Worm (Caenorhabditis elegans): ENCODE measurements around the gene sre-28.

Gene sre-28

DNA sequence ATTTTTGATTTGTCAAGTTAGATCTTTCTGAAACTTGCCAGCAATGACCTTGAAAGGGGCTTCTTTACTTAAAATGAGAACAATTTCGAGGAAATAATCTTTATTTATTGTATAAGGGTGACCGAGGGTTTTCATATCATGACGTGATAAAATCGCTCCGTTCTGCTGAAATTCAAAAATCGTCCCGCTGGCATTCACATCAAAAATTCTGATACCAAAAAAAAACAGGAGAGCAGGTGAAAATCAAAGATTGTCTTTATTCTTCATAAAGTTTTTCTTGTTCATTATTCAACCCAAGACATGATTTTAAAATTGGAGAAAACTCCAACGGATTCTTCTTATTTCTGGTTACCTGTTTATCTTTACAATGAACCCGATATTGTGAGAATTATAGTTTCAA is at the start of gene sre-28:
sre-28 (plus strand) TSS at position 301 of the 400 bp plus-strand sequence.
- TF ChIP-seq dmd-6 (GFP tag; IDR thresholded peaks at IDR 0.05) (no peak), unc-62 (GFP tag; optimal IDR thresholded peaks at IDR 0.05 in 1 of 2) (peak in 1 of 2 experiments; percentile 19), unc-62 (tag; optimal IDR thresholded peaks at IDR 0.05) (no peak), lin-15B (tag; optimal IDR thresholded peaks at IDR 0.05) (no peak)

DNA sequence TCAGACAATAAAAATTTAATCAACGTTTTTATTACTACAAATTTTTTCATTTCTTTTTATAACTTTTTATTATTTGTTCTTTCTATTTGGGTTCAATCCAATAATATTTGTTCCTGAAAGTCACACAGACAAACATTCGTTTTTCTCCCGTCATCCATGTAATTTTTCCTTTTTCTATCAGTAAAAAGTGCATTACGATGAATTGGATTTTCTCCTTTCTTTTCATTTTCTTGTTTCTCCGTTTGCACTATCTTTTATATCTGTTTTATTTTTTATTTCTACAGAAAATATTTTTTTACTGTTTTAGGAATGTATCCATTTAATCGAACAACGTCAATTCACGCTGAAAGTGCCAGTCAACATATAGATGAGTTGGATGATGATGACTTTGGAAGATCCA is 44.9 kb upstream of the sre-28 start, which contains the start of gene egl-47:
egl-47 (plus strand) TSS at position 301 of the 400 bp plus-strand sequence.
- TF ChIP-seq zip-2 (tag; optimal IDR thresholded peaks at IDR 0.05) (no peak), attf-4 (tag; optimal IDR thresholded peaks at IDR 0.05) (no peak), nhr-102 (tag; optimal IDR thresholded peaks at IDR 0.05) (no peak), egl-27 (tag; optimal IDR thresholded peaks at IDR 0.05) (no peak), ceh-28 (tag; optimal IDR thresholded peaks at IDR 0.05) (no peak), aha-1 (tag) (no peak), ctbp-1 (GFP tag; IDR thresholded peaks at IDR 0.05) (no peak), fkh-10 (GFP tag; optimal IDR thresholded peaks at IDR 0.05) (no peak), unc-39 (tag; optimal IDR thresholded peaks at IDR 0.05) (no peak), R02D3.7 (tag; optimal IDR thresholded peaks at IDR 0.05) (no peak), daf-8 (GFP tag; IDR thresholded peaks at IDR 0.05) (no peak), lsy-2 (tag; optimal IDR thresholded peaks at IDR 0.05) (no peak)

DNA sequence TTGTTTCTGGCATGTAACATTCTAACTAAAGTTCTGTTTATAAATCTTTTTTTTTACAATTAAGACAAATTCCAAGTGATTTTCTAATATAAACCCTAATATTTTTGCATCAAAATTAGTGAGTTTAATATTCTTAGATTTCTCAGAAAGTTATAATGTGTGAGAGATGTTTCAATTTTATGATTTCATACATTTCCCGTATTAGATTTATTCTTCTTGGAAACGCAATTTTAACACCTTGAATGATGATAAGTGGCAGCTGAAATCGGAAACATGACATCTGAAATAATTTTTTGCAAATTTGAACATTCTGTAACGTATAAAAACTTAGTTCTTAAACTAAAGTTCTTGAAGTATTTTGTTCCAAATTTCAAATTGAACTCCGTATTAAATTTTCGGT is 43.1 kb upstream of the sre-28 start:
- TF ChIP-seq nhr-11 (tag; optimal IDR thresholded peaks at IDR 0.05) (peak; percentile 17), fkh-10 (GFP tag; optimal IDR thresholded peaks at IDR 0.05) (no peak)

DNA sequence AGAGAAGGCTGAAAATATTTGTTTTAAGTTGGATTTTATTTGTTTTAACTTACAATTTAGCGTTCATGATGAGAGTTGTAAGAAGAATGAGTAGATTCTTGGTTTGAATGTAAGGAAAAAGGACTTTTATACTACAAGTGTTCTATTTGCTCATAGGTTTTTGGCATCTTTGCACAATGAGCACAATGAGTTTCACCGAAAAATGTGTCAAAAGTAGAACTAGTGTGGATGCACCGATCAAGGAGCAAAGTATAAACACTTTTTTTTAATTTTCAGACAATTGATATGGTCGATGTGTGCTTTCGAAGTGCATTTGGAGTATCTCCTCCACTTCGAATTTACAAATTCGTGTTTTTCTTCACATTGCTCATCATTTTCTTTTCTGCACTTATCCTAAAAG is 38.1 kb upstream of the sre-28 start, which contains the start of gene fipr-11:
fipr-11 (minus strand) TSS at position 101 of the 400 bp plus-strand sequence.
- no peak for TF ChIP-seq unc-130 (GFP tag; optimal IDR thresholded peaks at IDR 0.05)
- TF ChIP-seq pqm-1 (tag; optimal IDR thresholded peaks at IDR 0.05) = no peak
- no peak for TF ChIP-seq egl-27 (tag; optimal IDR thresholded peaks at IDR 0.05)
- TF ChIP-seq Y5F2A.4 (GFP tag; optimal IDR thresholded peaks at IDR 0.05) = no peak
- TF ChIP-seq D1046.2 (GFP tag; IDR thresholded peaks at IDR 0.05) = no peak
- no peak for TF ChIP-seq nhr-77 (tag; optimal IDR thresholded peaks at IDR 0.05)
- no peak for TF ChIP-seq nhr-48 (tag; optimal IDR thresholded peaks at IDR 0.05)
- no peak for TF ChIP-seq nhr-25 (tag; optimal IDR thresholded peaks at IDR 0.05; ENCODE audit: borderline replicate concordance, insufficient read depth)
- no peak for TF ChIP-seq nhr-76 (tag; optimal IDR thresholded peaks at IDR 0.05)
- TF ChIP-seq ceh-20 (GFP tag; IDR thresholded peaks at IDR 0.05) = no peak
- TF ChIP-seq lin-1 (GFP tag; IDR thresholded peaks at IDR 0.05) = no peak

DNA sequence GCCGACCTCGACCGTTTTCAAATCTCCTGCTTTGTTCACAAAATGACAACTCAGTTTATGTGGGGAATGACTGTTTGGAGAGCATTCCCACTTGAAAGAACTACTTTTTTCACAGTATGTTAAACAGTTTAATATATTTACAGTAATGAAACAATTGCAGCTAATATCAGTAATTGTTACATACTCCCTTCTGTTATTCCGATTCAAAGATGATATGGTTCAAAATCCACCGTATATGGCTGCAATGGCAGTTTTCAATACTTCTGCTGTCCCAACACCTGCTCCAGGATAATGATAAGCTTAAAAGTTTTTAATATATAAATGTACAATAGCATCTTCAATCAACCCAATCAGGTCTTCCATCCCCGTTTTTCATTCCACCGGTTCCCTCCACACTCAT is 37.0 kb upstream of the sre-28 start:
- TF ChIP-seq unc-62 (GFP tag; optimal IDR thresholded peaks at IDR 0.05 in 1 of 2) (peak in 1 of 2 experiments; percentile 95), unc-62 (tag; optimal IDR thresholded peaks at IDR 0.05) (no peak), dmd-8 (GFP tag; IDR thresholded peaks at IDR 0.05) (no peak), ZK337.2 (GFP tag; IDR thresholded peaks at IDR 0.05) (no peak)

DNA sequence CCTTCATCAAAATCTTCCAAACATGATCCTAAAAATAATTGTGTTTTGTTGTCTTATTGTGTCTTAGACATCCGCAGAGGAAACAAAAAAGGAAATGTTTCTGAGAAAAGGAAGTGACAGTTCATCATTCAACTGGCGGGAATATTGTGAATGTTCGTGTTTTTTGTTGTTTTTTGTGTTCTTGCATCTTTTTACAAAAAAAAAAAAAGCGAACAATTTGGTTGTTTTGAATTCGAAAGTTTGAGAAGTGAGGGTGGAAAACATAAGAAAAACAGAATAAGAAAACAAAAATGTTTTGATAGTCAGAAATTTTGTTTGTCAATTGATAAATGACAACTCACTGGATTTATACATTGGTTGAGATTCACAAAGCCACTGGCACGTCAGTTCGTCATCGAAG is 34.6 kb upstream of the sre-28 start:
- TF ChIP-seq Y75B8A.6 (GFP tag; IDR thresholded peaks at IDR 0.05) = no peak
- peak in 1 of 2 experiments; percentile 96 for TF ChIP-seq unc-62 (GFP tag; optimal IDR thresholded peaks at IDR 0.05 in 1 of 2)
- no peak for TF ChIP-seq unc-62 (tag; optimal IDR thresholded peaks at IDR 0.05)
- no peak for TF ChIP-seq Y48G9A.11 (GFP tag; IDR thresholded peaks at IDR 0.05)

DNA sequence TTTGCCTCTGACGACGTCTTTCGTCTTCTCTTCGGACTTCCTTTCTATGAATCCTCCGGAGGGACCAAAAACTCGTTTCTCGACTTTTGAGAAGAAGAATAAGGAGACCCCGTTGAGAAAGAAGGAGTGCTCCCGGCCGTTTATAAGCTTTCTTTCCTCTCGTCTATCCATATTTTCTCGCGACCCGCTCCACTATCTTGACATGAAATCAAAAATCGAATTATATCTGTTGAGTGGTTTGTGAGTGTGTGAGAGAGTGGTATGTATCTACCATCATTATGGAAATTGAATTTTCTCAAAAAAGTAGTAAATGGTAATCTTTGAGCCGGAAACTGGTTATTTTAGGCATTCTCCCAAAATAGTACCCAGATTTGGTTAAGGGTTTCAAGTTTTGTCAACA is 33.0 kb upstream of the sre-28 start:
- no peak for TF ChIP-seq nhr-77 (tag; optimal IDR thresholded peaks at IDR 0.05)
- peak in 1 of 2 experiments; percentile 45 for TF ChIP-seq unc-62 (GFP tag; optimal IDR thresholded peaks at IDR 0.05 in 1 of 2)
- no peak for TF ChIP-seq unc-62 (tag; optimal IDR thresholded peaks at IDR 0.05)
- TF ChIP-seq dve-1 (tag; optimal IDR thresholded peaks at IDR 0.05; ENCODE audit: insufficient read depth) = no peak

Data from whole organism, L4 larva.